Fruit fly (Drosophila melanogaster) whole organism, prepupa: ENCODE data around the gene GstD5.

Experiments
- Blimp-1 ChIP-seq: fragments of 200-800 bp; sonication (Bioruptor generic); optimal IDR thresholded peaks from 3 replicates; lab custom pipeline; 2017; ENCODE audit warnings: missing biosample characterization, missing genetic modification characterization, mild to moderate bottlenecking, moderate library complexity, missing genetic modification reagents
- CG11294 ChIP-seq: fragments of 200-800 bp; sonication (Bioruptor generic); IDR thresholded peaks from 2 replicates; pipeline ENCODE4 v1.3.6; 2022; ENCODE audit warnings: missing biosample characterization, missing genetic modification characterization
- CG11762 ChIP-seq: fragments of 200-800 bp; sonication (Bioruptor generic); optimal IDR thresholded peaks from 3 replicates; lab custom pipeline; 2016; ENCODE audit warnings: missing biosample characterization, missing genetic modification characterization; ENCODE audit not compliant: insufficient read depth
- CG11902 ChIP-seq: fragments of 200-800 bp; sonication (Bioruptor generic); optimal IDR thresholded peaks from 3 replicates; lab custom pipeline; 2016; ENCODE audit warnings: missing biosample characterization, missing genetic modification characterization
- CG15336 ChIP-seq: fragments of 200-800 bp; sonication (Bioruptor generic); IDR thresholded peaks from 2 replicates; pipeline ENCODE4 v1.3.6; 2022; ENCODE audit warnings: missing biosample characterization, missing genetic modification characterization
- CG1621 ChIP-seq: fragments of 200-800 bp; sonication (Bioruptor generic); optimal IDR thresholded peaks from 3 replicates; lab custom pipeline; 2018; ENCODE audit warnings: missing biosample characterization, mild to moderate bottlenecking, missing genetic modification characterization
- CG16779 ChIP-seq: fragments of 200-800 bp; sonication (Bioruptor generic); optimal IDR thresholded peaks from 3 replicates; lab custom pipeline; 2017; ENCODE audit warnings: missing biosample characterization, mild to moderate bottlenecking, missing genetic modification characterization
- CG3032 ChIP-seq: fragments of 200-800 bp; optimal IDR thresholded peaks from 2 replicates; lab custom pipeline; 2019; ENCODE audit warnings: missing biosample characterization, mild to moderate bottlenecking, missing genetic modification characterization, moderate library complexity
- CG32006 ChIP-seq: fragments of 200-800 bp; sonication (Bioruptor generic); optimal IDR thresholded peaks from 3 replicates; lab custom pipeline; 2017; ENCODE audit warnings: missing biosample characterization, mild to moderate bottlenecking, missing genetic modification characterization
- CG34406 ChIP-seq: fragments of 200-800 bp; sonication (Bioruptor generic); optimal IDR thresholded peaks from 3 replicates; lab custom pipeline; 2016; ENCODE audit warnings: missing biosample characterization, missing genetic modification characterization
- CG6792 ChIP-seq: fragments of 200-800 bp; sonication (Bioruptor generic); optimal IDR thresholded peaks from 3 replicates; lab custom pipeline; 2016; ENCODE audit warnings: missing biosample characterization, missing genetic modification characterization
- CG6808 ChIP-seq: fragments of 200-800 bp; sonication (Bioruptor generic); optimal IDR thresholded peaks from 3 replicates; lab custom pipeline; 2017; ENCODE audit warnings: missing biosample characterization, missing genetic modification characterization, mild to moderate bottlenecking, moderate library complexity, missing genetic modification reagents
- CG7368 ChIP-seq: fragments of 200-800 bp; sonication (Bioruptor generic); optimal IDR thresholded peaks from 3 replicates; lab custom pipeline; 2016; ENCODE audit warnings: missing biosample characterization, missing genetic modification characterization
- CG8119 ChIP-seq: fragments of 200-800 bp; sonication (Bioruptor generic); IDR thresholded peaks from 3 replicates; pipeline ENCODE4 v1.3.6; 2022; ENCODE audit warnings: missing biosample characterization, missing genetic modification characterization
- CG8632 ChIP-seq: fragments of 200-800 bp; sonication (Bioruptor generic); optimal IDR thresholded peaks from 3 replicates; lab custom pipeline; 2016; ENCODE audit warnings: missing biosample characterization, missing genetic modification characterization
- Eip75B ChIP-seq: fragments of 200-800 bp; sonication (Bioruptor generic); optimal IDR thresholded peaks from 3 replicates; lab custom pipeline; 2016; ENCODE audit warnings: missing biosample characterization, missing genetic modification characterization
- Eip78C ChIP-seq: fragments of 200-800 bp; sonication (Bioruptor generic); peaks from one replicate; lab custom pipeline; 2016; ENCODE audit warnings: missing biosample characterization, missing genetic modification characterization
- Eip93F ChIP-seq: fragments of 200-800 bp; sonication (Bioruptor generic); optimal IDR thresholded peaks from 2 replicates; lab custom pipeline; 2016; ENCODE audit warnings: missing biosample characterization, mild to moderate bottlenecking, missing genetic modification characterization
- Ets21C ChIP-seq: fragments of 200-800 bp; sonication (Bioruptor generic); optimal IDR thresholded peaks from 3 replicates; lab custom pipeline; 2016; ENCODE audit warnings: missing biosample characterization, missing genetic modification characterization
- Gug ChIP-seq: fragments of 200-800 bp; sonication (Bioruptor generic); IDR thresholded peaks from 2 replicates; pipeline ENCODE4 v1.3.6; 2022; ENCODE audit warnings: missing biosample characterization, missing genetic modification characterization
- Hr38 ChIP-seq: sonication (Bioruptor generic); optimal IDR thresholded peaks from 2 replicates; lab custom pipeline; 2016; ENCODE audit warnings: missing biosample characterization, missing genetic modification characterization
- Hr39 ChIP-seq: fragments of 200-800 bp; sonication (Bioruptor generic); optimal IDR thresholded peaks from 2 replicates; lab custom pipeline; 2016; ENCODE audit warnings: missing biosample characterization, missing genetic modification characterization
- Hr4 ChIP-seq: fragments of 200-800 bp; sonication (Bioruptor generic); optimal IDR thresholded peaks from 3 replicates; lab custom pipeline; 2016; ENCODE audit warnings: missing biosample characterization, missing genetic modification characterization
- Lpt ChIP-seq: fragments of 200-800 bp; sonication (Bioruptor generic); optimal IDR thresholded peaks from 3 replicates; lab custom pipeline; 2016; ENCODE audit warnings: missing biosample characterization, missing genetic modification characterization
- Met ChIP-seq: fragments of 200-800 bp; sonication (Bioruptor generic); optimal IDR thresholded peaks from 3 replicates; lab custom pipeline; 2016; ENCODE audit warnings: missing biosample characterization, missing genetic modification characterization
- Smox ChIP-seq: fragments of 200-800 bp; sonication (Bioruptor generic); optimal IDR thresholded peaks from 3 replicates; lab custom pipeline; 2016; ENCODE audit warnings: missing biosample characterization, missing genetic modification characterization
- Sox102F ChIP-seq: fragments of 200-800 bp; sonication (Bioruptor generic); optimal IDR thresholded peaks from 2 replicates; lab custom pipeline; 2016; ENCODE audit warnings: missing biosample characterization, mild to moderate bottlenecking, missing genetic modification characterization
- Sox14 ChIP-seq: fragments of 200-800 bp; sonication (Bioruptor generic); optimal IDR thresholded peaks from 3 replicates; lab custom pipeline; 2016; ENCODE audit warnings: missing biosample characterization, missing genetic modification characterization
- Sox15 ChIP-seq: fragments of 200-800 bp; sonication (Bioruptor generic); optimal IDR thresholded peaks from 3 replicates; lab custom pipeline; 2016; ENCODE audit warnings: missing biosample characterization, missing genetic modification characterization
- achi ChIP-seq: fragments of 200-800 bp; sonication (Bioruptor generic); optimal IDR thresholded peaks from 3 replicates; lab custom pipeline; 2016; ENCODE audit warnings: missing biosample characterization, missing genetic modification characterization
- dsx ChIP-seq: fragments of 200-800 bp; optimal IDR thresholded peaks from 3 replicates; lab custom pipeline; 2019; ENCODE audit warnings: missing biosample characterization, mild to moderate bottlenecking, missing genetic modification characterization, moderate library complexity; ENCODE audit not compliant: poor library complexity, severe bottlenecking
- eg ChIP-seq: fragments of 200-800 bp; sonication (Bioruptor generic); IDR thresholded peaks from 3 replicates; pipeline ENCODE4 v1.3.6; 2022; ENCODE audit warnings: missing biosample characterization, missing genetic modification characterization
- esn ChIP-seq: fragments of 200-800 bp; sonication (Bioruptor generic); optimal IDR thresholded peaks from 2 replicates; lab custom pipeline; 2016; ENCODE audit warnings: missing biosample characterization, mild to moderate bottlenecking, missing genetic modification characterization, moderate library complexity
- fd59A ChIP-seq: fragments of 200-800 bp; sonication (Bioruptor generic); optimal IDR thresholded peaks from 2 replicates; lab custom pipeline; 2017; ENCODE audit warnings: missing biosample characterization, mild to moderate bottlenecking, missing genetic modification characterization, missing genetic modification reagents
- fd85E ChIP-seq: fragments of 200-800 bp; sonication (Bioruptor generic); optimal IDR thresholded peaks from 3 replicates; lab custom pipeline; 2016; ENCODE audit warnings: missing biosample characterization, missing genetic modification characterization
- fkh ChIP-seq: fragments of 200-800 bp; sonication (Bioruptor generic); optimal IDR thresholded peaks from 3 replicates; lab custom pipeline; 2017; ENCODE audit warnings: missing biosample characterization, mild to moderate bottlenecking, missing genetic modification characterization, moderate library complexity
- lz ChIP-seq: fragments of 200-800 bp; sonication (Bioruptor generic); optimal IDR thresholded peaks from 3 replicates; lab custom pipeline; 2016; ENCODE audit warnings: missing biosample characterization, missing genetic modification characterization
- net ChIP-seq: fragments of 200-800 bp; sonication (Bioruptor generic); optimal IDR thresholded peaks from 3 replicates; lab custom pipeline; 2016; ENCODE audit warnings: missing biosample characterization, missing genetic modification characterization
- pdm3 ChIP-seq: fragments of 200-800 bp; sonication (Bioruptor generic); optimal IDR thresholded peaks from 3 replicates; lab custom pipeline; 2016; ENCODE audit warnings: missing biosample characterization, missing genetic modification characterization
- ss ChIP-seq, 2 experiments: fragments of 200-800 bp; sonication (Bioruptor generic); optimal IDR thresholded peaks; 2 replicates in 1 of 2; 3 replicates in 1 of 2; lab custom pipeline; 2017 to 2018; ENCODE audit warnings: mild to moderate bottlenecking in 2 of 2, missing biosample characterization in 2 of 2, missing genetic modification characterization in 2 of 2, moderate library complexity in 1 of 2
- svp ChIP-seq: fragments of 200-800 bp; sonication (Bioruptor generic); peaks from one replicate; lab custom pipeline; 2016; ENCODE audit warnings: missing biosample characterization, missing genetic modification characterization

The GstD5 gene

dm6 chr3R:12371671-12372070 lies 3.9 kb upstream of the GstD5 start, which contains the start of gene GstD2:
TSS of gene GstD2 (plus strand) at chr3R:12371971.
- TF ChIP-seq Eip78C (GFP tag; lab: Kevin White, UChicago), result peak; percentile 7
- no peak for TF ChIP-seq Eip75B (GFP tag; lab: Kevin White, UChicago)
- no peak for TF ChIP-seq CG1621 (tag; lab: Kevin White, UChicago)

dm6 chr3R:12372800-12373199 lies 2.7 kb upstream of the GstD5 start, which contains the start of gene GstD3:
TSS of gene GstD3 (plus strand) at chr3R:12373068.
- TF ChIP-seq CG11902 (no peak), Hr4 (GFP tag; lab: Kevin White, UChicago) (no peak), svp (peak; percentile 60), net (GFP tag; lab: Kevin White, UChicago) (no peak), CG15336 (GFP tag; lab: Robert Waterston, UW) (no peak), Eip78C (GFP tag; lab: Kevin White, UChicago) (peak; percentile 4), pdm3 (GFP tag; lab: Kevin White, UChicago) (no peak)

- TF ChIP-seq Met (GFP tag; lab: Kevin White, UChicago) (no peak), fd85E (GFP tag; lab: Kevin White, UChicago) (no peak), Sox14 (GFP tag; lab: Kevin White, UChicago) (no peak), CG8632 (GFP tag; lab: Kevin White, UChicago) (no peak), CG3032 (no peak), Eip75B (GFP tag; lab: Kevin White, UChicago) (no peak), pdm3 (GFP tag; lab: Kevin White, UChicago) (no peak), CG6808 (GFP tag; lab: Kevin White, UChicago) (no peak), esn (GFP tag; lab: Kevin White, UChicago) (no peak), Gug (GFP tag; lab: Robert Waterston, UW) (no peak), Hr39 (GFP tag; lab: Kevin White, UChicago) (no peak), CG16779 (tag; lab: Kevin White, UChicago) (no peak), CG34406 (GFP tag; lab: Kevin White, UChicago) (no peak), dsx (GFP tag; lab: Kevin White, UChicago) (no peak), lz (no peak), CG8119 (GFP tag; lab: Robert Waterston, UW) (no peak), Blimp-1 (GFP tag; lab: Kevin White, UChicago) (no peak), Smox (GFP tag; lab: Kevin White, UChicago) (no peak), Sox102F (no peak), Hr38 (GFP tag; lab: Kevin White, UChicago) (no peak)
Observed at dm6 chr3R:12373800-12374199, 1.7 kb upstream of the GstD5 start, which contains the start of gene GstD4. TSS of gene GstD4 (plus strand) at chr3R:12374100.

DNA sequence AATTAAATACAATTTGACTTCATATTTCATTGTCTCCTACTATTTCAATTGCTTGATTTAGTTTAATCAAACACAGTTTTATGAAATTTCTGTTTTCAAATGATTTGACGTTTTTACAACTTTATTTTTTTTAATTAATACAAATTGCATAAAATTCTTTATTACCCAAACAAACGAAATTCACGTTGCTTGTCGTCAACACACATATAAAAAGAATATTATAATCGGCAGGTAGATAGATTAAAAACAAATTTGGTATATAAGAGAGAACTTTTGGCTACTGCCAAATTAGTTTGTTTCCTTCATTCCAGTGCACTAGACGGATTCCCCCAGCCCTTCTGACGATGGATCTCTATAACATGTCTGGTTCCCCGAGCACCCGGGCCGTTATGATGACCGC lies 1.3 kb downstream of the GstD5 start, which contains the start of gene GstD6:
GstD6 (plus strand) TSS at position 301 of the 400 bp plus-strand sequence.
- no peak for TF ChIP-seq CG6792 (GFP tag; lab: Kevin White, UChicago)
- no peak for TF ChIP-seq Sox15 (GFP tag; lab: Kevin White, UChicago)
- no peak for TF ChIP-seq CG15336 (GFP tag; lab: Robert Waterston, UW)
- no peak for TF ChIP-seq CG32006 (GFP tag; lab: Kevin White, UChicago)
- no peak for TF ChIP-seq Eip93F (GFP tag; lab: Kevin White, UChicago)
- no peak for TF ChIP-seq CG7368 (GFP tag; lab: Kevin White, UChicago)

DNA sequence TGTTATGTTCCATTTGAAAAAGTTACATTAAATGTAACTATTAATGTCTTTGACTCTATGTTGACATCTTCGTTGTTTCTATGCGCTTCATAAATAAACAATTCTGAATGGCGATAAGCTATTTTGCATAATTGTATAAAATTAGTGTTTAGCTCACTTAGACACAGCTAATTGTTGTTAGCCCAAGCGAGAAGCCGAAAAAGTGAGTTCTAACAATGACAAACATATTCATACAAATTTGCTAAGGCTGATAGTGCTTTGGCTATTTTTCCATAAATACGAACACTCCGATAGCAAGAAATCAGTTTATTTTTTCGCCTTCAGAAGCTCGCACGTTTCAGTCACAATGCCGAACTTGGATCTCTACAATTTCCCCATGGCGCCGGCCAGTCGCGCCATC lies 2.7 kb downstream of the GstD5 start, which contains the start of gene GstD7:
GstD7 (plus strand) TSS at position 301 of the 400 bp plus-strand sequence.
- TF ChIP-seq fd59A (GFP tag; lab: Kevin White, UChicago) (no peak), CG11294 (GFP tag; lab: Robert Waterston, UW) (no peak), Hr4 (GFP tag; lab: Kevin White, UChicago) (no peak), eg (GFP tag; lab: Robert Waterston, UW) (no peak), Sox14 (GFP tag; lab: Kevin White, UChicago) (no peak), fd85E (GFP tag; lab: Kevin White, UChicago) (no peak), ss (GFP tag; optimal IDR thresholded peaks at IDR 0.05; lab: Kevin White, UChicago) (no peak), Hr38 (GFP tag; lab: Kevin White, UChicago) (no peak), Eip93F (GFP tag; lab: Kevin White, UChicago) (no peak), CG11902 (no peak), fkh (GFP tag; lab: Kevin White, UChicago) (no peak), Met (GFP tag; lab: Kevin White, UChicago) (no peak), Lpt (no peak), CG8632 (GFP tag; lab: Kevin White, UChicago) (no peak), Ets21C (GFP tag; lab: Kevin White, UChicago) (no peak), Eip78C (GFP tag; lab: Kevin White, UChicago) (no peak), pdm3 (GFP tag; lab: Kevin White, UChicago) (no peak), achi (no peak), CG11762 (GFP tag; lab: Kevin White, UChicago) (no peak), CG8119 (GFP tag; lab: Robert Waterston, UW) (no peak)
